Worm (Caenorhabditis elegans) whole organism, L3 larva: Measurements from ENCODE around the gene daf-14.
A peak's percentile ranks its signal among the peaks of the same experiment; 100 is the strongest.

ENCODE experiments used
- ZK546.5 ChIP-seq: sonication (generic microtip); optimal IDR thresholded peaks from 2 replicates; lab custom pipeline; 2017; ENCODE audit warnings: missing biosample characterization, missing genetic modification characterization
- ama-1 ChIP-seq: fragments of 150-350 bp; optimal IDR thresholded peaks from 2 replicates; lab custom pipeline; 2018
- ceh-82 ChIP-seq: fragments of 150-350 bp; optimal IDR thresholded peaks from 2 replicates; lab custom pipeline; 2014; ENCODE audit warnings: missing biosample characterization, missing genetic modification characterization
- fos-1 ChIP-seq: fragments of 150-350 bp; optimal IDR thresholded peaks from 2 replicates; lab custom pipeline; 2014; ENCODE audit warnings: missing biosample characterization, missing genetic modification characterization
- jun-1 ChIP-seq: fragments of 150-350 bp; optimal IDR thresholded peaks from 2 replicates; lab custom pipeline; 2014; ENCODE audit warnings: missing biosample characterization, missing genetic modification reagents, missing genetic modification characterization
- lin-39 ChIP-seq: fragments of 150-350 bp; optimal IDR thresholded peaks from 2 replicates; lab custom pipeline; 2018; ENCODE audit warnings: missing biosample characterization, missing genetic modification reagents, missing genetic modification characterization
- pqm-1 ChIP-seq: fragments of 150-350 bp; optimal IDR thresholded peaks from 2 replicates; lab custom pipeline; 2017; ENCODE audit warnings: missing biosample characterization, missing genetic modification characterization, inconsistent platforms
- snpc-4 ChIP-seq: fragments of 150-350 bp; optimal IDR thresholded peaks from 2 replicates; lab custom pipeline; 2014; ENCODE audit warnings: missing biosample characterization, missing genetic modification characterization
- ztf-4 ChIP-seq: fragments of 150-350 bp; optimal IDR thresholded peaks from 2 replicates; lab custom pipeline; 2014; ENCODE audit warnings: missing biosample characterization, missing genetic modification characterization

DNA sequence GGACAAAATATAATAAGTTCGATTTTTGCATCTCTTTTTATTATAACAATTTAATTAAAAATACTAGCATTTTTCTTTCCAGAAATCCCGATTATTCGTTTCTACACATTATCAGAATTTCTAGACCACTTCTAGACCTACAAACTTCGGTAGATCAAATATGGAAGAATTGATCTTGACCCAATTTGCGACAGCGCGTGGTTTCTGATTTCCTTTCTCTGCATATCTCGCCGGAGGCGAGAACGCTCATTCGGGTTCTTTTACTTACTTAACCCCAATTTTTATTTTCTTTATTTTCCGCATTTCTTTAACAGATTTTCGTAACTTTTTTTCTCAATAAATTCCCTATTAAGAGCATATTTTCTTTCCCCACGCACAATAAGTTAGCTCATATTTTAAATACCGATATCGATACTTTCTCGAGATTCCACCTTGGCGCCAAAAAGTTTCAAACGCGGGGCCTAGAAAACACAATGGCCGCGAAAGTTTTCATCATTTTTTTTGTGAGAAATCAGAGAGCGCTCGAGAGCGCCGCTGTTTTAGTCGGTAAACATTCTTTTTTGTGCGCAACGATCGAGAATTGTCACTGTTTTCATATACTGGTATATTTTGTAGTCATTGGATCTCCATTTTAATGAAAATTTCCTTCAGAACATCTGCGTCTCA, 7.8 kb upstream of the daf-14 start:
- TF ChIP-seq ZK546.5 (tag; lab: Kevin White, UChicago) = no peak
- no peak for TF ChIP-seq ama-1 (lab: Kevin White, UChicago)
- no peak for TF ChIP-seq pqm-1 (tag; lab: Kevin White, UChicago)
- TF ChIP-seq ztf-4 (tag; lab: Kevin White, UChicago) = no peak
- TF ChIP-seq lin-39 (tag; lab: Kevin White, UChicago) = peak; percentile 4
- TF ChIP-seq fos-1 (tag; lab: Kevin White, UChicago) = no peak
- TF ChIP-seq ceh-82 = no peak
- no peak for TF ChIP-seq snpc-4 (tag; lab: Kevin White, UChicago)
- TF ChIP-seq jun-1 (tag; lab: Kevin White, UChicago) = no peak
